Worm (Caenorhabditis elegans) whole organism, L3 larva: ENCODE data around the gene coq-2.
A peak's percentile ranks its signal among the peaks of the same experiment; 100 is the strongest.

Experiments
- aly-2 ChIP-seq: fragments of 150-350 bp; optimal IDR thresholded peaks from 2 replicates; lab custom pipeline; 2014; ENCODE audit warnings: missing biosample characterization, missing genetic modification characterization
- ceh-9 ChIP-seq: sonication (generic microtip); optimal IDR thresholded peaks from 2 replicates; lab custom pipeline; 2018; ENCODE audit warnings: missing biosample characterization, missing genetic modification characterization
- egl-27 ChIP-seq: sonication (generic microtip); optimal IDR thresholded peaks from 4 replicates; lab custom pipeline; 2017; ENCODE audit warnings: missing biosample characterization, missing genetic modification reagents, missing genetic modification characterization
- elt-1 ChIP-seq: fragments of 150-350 bp; optimal IDR thresholded peaks from 2 replicates; lab custom pipeline; 2014; ENCODE audit warnings: missing biosample characterization, missing genetic modification characterization
- elt-2 ChIP-seq: sonication (generic microtip); optimal IDR thresholded peaks from 2 replicates; lab custom pipeline; 2016; ENCODE audit warnings: missing genetic modification reagents, mild to moderate bottlenecking, missing genetic modification characterization, missing compliant biosample characterization
- fos-1 ChIP-seq: fragments of 150-350 bp; optimal IDR thresholded peaks from 2 replicates; lab custom pipeline; 2014; ENCODE audit warnings: missing biosample characterization, missing genetic modification characterization
- hmg-11 ChIP-seq: sonication (generic microtip); optimal IDR thresholded peaks from 2 replicates; lab custom pipeline; 2016; ENCODE audit warnings: missing genetic modification characterization, missing compliant biosample characterization
- jun-1 ChIP-seq: fragments of 150-350 bp; optimal IDR thresholded peaks from 2 replicates; lab custom pipeline; 2014; ENCODE audit warnings: missing biosample characterization, missing genetic modification reagents, missing genetic modification characterization
- pqm-1 ChIP-seq: fragments of 150-350 bp; optimal IDR thresholded peaks from 2 replicates; lab custom pipeline; 2017; ENCODE audit warnings: missing biosample characterization, missing genetic modification characterization, inconsistent platforms
- unc-62 ChIP-seq: fragments of 150-350 bp; sonication (generic microtip); optimal IDR thresholded peaks from 4 replicates; lab custom pipeline; 2014; ENCODE audit warnings: missing biosample characterization, missing genetic modification reagents, missing genetic modification characterization
- ztf-4 ChIP-seq: fragments of 150-350 bp; optimal IDR thresholded peaks from 2 replicates; lab custom pipeline; 2014; ENCODE audit warnings: missing biosample characterization, missing genetic modification characterization

DNA sequence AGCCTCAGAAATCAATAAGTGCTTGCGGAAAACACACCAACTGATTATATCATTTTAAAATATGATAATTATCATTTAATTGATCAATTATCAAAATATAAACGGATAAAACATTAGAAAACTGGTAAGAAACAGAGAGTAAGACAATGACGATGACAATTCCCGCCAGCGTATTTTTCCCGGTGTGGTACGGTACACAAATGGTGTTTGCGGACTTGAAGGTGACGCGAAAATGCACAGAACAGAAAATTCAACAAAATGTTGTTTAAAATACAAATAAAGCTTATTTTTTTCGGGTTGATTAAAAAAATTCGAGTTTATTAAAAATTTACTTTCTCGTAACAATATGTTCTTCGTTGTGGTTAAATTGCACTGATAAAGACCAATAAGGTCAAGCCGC, 25.4 kb downstream of the coq-2 start:
- TF ChIP-seq ceh-9 (tag; lab: Kevin White, UChicago): no peak
- no peak for TF ChIP-seq fos-1 (tag; lab: Kevin White, UChicago)
- no peak for TF ChIP-seq egl-27 (tag; lab: Kevin White, UChicago)
- TF ChIP-seq elt-1: no peak
- TF ChIP-seq jun-1 (tag; lab: Kevin White, UChicago): no peak
- no peak for TF ChIP-seq unc-62 (GFP tag; lab: Kevin White, UChicago)
- peak; percentile 13 for TF ChIP-seq elt-2
- no peak for TF ChIP-seq ztf-4
- TF ChIP-seq aly-2 (tag; lab: Kevin White, UChicago): no peak
- TF ChIP-seq hmg-11 (tag; lab: Kevin White, UChicago): peak; percentile 41
- no peak for TF ChIP-seq pqm-1 (tag; lab: Kevin White, UChicago)
